Worm (Caenorhabditis elegans): ENCODE data around the gene acs-20.

Gene acs-20

ce11 chrIV:12417536-12418195 is 19.2 kb upstream of the acs-20 start, which contains the start of gene F08G5.3 (continued):
- peak; percentile 58 for TF ChIP-seq athp-1 (tag; optimal IDR thresholded peaks at IDR 0.05)
- 0 out of 2 replicates have a peak, but pooled peaks have one; percentile 33 for TF ChIP-seq C17E4.6 (GFP tag; IDR thresholded peaks at IDR 0.05)
- peak; percentile 45 for TF ChIP-seq mxl-1 (tag; optimal IDR thresholded peaks at IDR 0.05)
- no peak for TF ChIP-seq nfya-1 (tag; optimal IDR thresholded peaks at IDR 0.05; ENCODE audit: borderline replicate concordance, insufficient read depth)
- peak; percentile 74 for TF ChIP-seq dox-1 (GFP tag; IDR thresholded peaks at IDR 0.05)
- no peak for TF ChIP-seq B0336.3 (GFP tag; IDR thresholded peaks at IDR 0.05)
- peak; percentile 89 for TF ChIP-seq die-1 (tag; optimal IDR thresholded peaks at IDR 0.05)
- peak; percentile 64 for TF ChIP-seq madf-10 (tag; optimal IDR thresholded peaks at IDR 0.05)
- peak; percentile 46 for TF ChIP-seq ceh-27 (GFP tag; optimal IDR thresholded peaks at IDR 0.05)
- TF ChIP-seq xnd-1 (tag; optimal IDR thresholded peaks at IDR 0.05), result no peak
- TF ChIP-seq cebp-2 (GFP tag; IDR thresholded peaks at IDR 0.05), result peak; percentile 90; the same call in 1 of the 2 replicates
- no peak for TF ChIP-seq ccch-3 (GFP tag; optimal IDR thresholded peaks at IDR 0.05)
- TF ChIP-seq mcd-1 (GFP tag; IDR thresholded peaks at IDR 0.05), result peak; percentile 56
- TF ChIP-seq B0035.1 (tag; optimal IDR thresholded peaks at IDR 0.05), result no peak
- no peak for TF ChIP-seq lag-1 (GFP tag; IDR thresholded peaks at IDR 0.05)
- TF ChIP-seq ets-4 (GFP tag; optimal IDR thresholded peaks at IDR 0.05), result no peak
- TF ChIP-seq K12H6.12 (tag; optimal IDR thresholded peaks at IDR 0.05), result peak; percentile 21
- TF ChIP-seq Y56A3A.18 (GFP tag; IDR thresholded peaks at IDR 0.05), result 0 out of 2 replicates have a peak, but pooled peaks have one; percentile 62
- TF ChIP-seq nhr-90 (tag; optimal IDR thresholded peaks at IDR 0.05), result peak; percentile 77
- no peak for TF ChIP-seq Y53G8AR.9 (GFP tag; conservative IDR thresholded peaks at IDR 0.05)
- peak; percentile 88 for TF ChIP-seq him-1 (tag; optimal IDR thresholded peaks at IDR 0.05)
- TF ChIP-seq ceh-58 (GFP tag; IDR thresholded peaks at IDR 0.05), result no peak
- TF ChIP-seq F52B5.7 (tag; optimal IDR thresholded peaks at IDR 0.05), result peak; percentile 43
- no peak for TF ChIP-seq unc-62 (GFP tag; optimal IDR thresholded peaks at IDR 0.05)
- TF ChIP-seq snpc-4 (GFP tag; optimal IDR thresholded peaks at IDR 0.05), result peak; percentile 82
- TF ChIP-seq snpc-4 (tag; optimal IDR thresholded peaks at IDR 0.05), result peak; percentile 14 to 81 (median 64)
- TF ChIP-seq nfyb-1 (GFP tag; IDR thresholded peaks at IDR 0.05), result peak; percentile 84
- peak; percentile 49 for TF ChIP-seq egrh-3 (GFP tag; IDR thresholded peaks at IDR 0.05)
- peak; percentile 36 for TF ChIP-seq F49E8.2 (tag; optimal IDR thresholded peaks at IDR 0.05; ENCODE audit: insufficient read depth)
- peak; percentile 22; the same call in 1 of the 2 replicates for TF ChIP-seq rcor-1 (GFP tag; IDR thresholded peaks at IDR 0.05)
- TF ChIP-seq zim-3 (tag; optimal IDR thresholded peaks at IDR 0.05), result peak; percentile 73
- TF ChIP-seq ZK185.1 (tag; optimal IDR thresholded peaks at IDR 0.05; ENCODE audit: poor library complexity, severe bottlenecking), result peak; percentile 63
- TF ChIP-seq ama-1 (optimal IDR thresholded peaks at IDR 0.05), result no peak
- TF ChIP-seq ama-1 (GFP tag; optimal IDR thresholded peaks at IDR 0.05), result peak; percentile 70 to 73
- 0 out of 2 replicates have a peak, but pooled peaks have one; percentile 28 for TF ChIP-seq ceh-100 (GFP tag; IDR thresholded peaks at IDR 0.05)
- TF ChIP-seq let-526 (GFP tag; IDR thresholded peaks at IDR 0.05), result no peak
- TF ChIP-seq lin-35 (GFP tag; optimal IDR thresholded peaks at IDR 0.05), result peak in 1 of 3 experiments; percentile 77

ce11 chrIV:12416629-12417404 is 18.3 kb upstream of the acs-20 start:
- TF ChIP-seq dox-1 (GFP tag; IDR thresholded peaks at IDR 0.05) (peak; percentile 50), bed-1 (GFP tag; IDR thresholded peaks at IDR 0.05) (no peak), lsl-1 (GFP tag; optimal IDR thresholded peaks at IDR 0.05) (peak; percentile 41), ama-1 (optimal IDR thresholded peaks at IDR 0.05) (no peak), ama-1 (GFP tag; optimal IDR thresholded peaks at IDR 0.05) (no peak), athp-1 (tag; optimal IDR thresholded peaks at IDR 0.05) (peak; percentile 57), ceh-100 (GFP tag; IDR thresholded peaks at IDR 0.05) (no peak), attf-6 (GFP tag; IDR thresholded peaks at IDR 0.05) (0 out of 2 replicates have a peak, but pooled peaks have one; percentile 40), nfyb-1 (GFP tag; IDR thresholded peaks at IDR 0.05) (peak; percentile 41; the same call in 1 of the 2 replicates), ztf-26 (tag; optimal IDR thresholded peaks at IDR 0.05) (peak; percentile 12), C17E4.6 (GFP tag; IDR thresholded peaks at IDR 0.05) (no peak), gei-17 (GFP tag; optimal IDR thresholded peaks at IDR 0.05) (no peak), snpc-3.4 (tag; optimal IDR thresholded peaks at IDR 0.05) (peak; percentile 62), F33H1.4 (GFP tag; IDR thresholded peaks at IDR 0.05) (peak; percentile 31; the same call in 1 of the 2 replicates), ztf-6 (GFP tag; IDR thresholded peaks at IDR 0.05) (no peak), Y95B8A.8 (GFP tag; IDR thresholded peaks at IDR 0.05) (0 out of 2 replicates have a peak, but pooled peaks have one; percentile 20), B0336.3 (GFP tag; IDR thresholded peaks at IDR 0.05) (peak; percentile 33; the same call in 1 of the 2 replicates)
